Worm (Caenorhabditis elegans) whole organism, young adult: ENCODE results near the gene pgl-2.

Source experiments
- F33H1.4 ChIP-seq: fragments of 200-800 bp; sonication (Bioruptor generic); IDR thresholded peaks from 2 replicates; pipeline ENCODE4 v1.3.6; 2022; ENCODE audit warnings: missing genetic modification reagents, missing genetic modification characterization, missing compliant biosample characterization
- nfyb-1 ChIP-seq: fragments of 200-800 bp; sonication (Bioruptor generic); IDR thresholded peaks from 2 replicates; pipeline ENCODE4 v1.3.6; 2022; ENCODE audit warnings: missing genetic modification reagents, missing genetic modification characterization, missing compliant biosample characterization
- snpc-1.1 ChIP-seq: sonication (generic microtip); optimal IDR thresholded peaks from 2 replicates; lab custom pipeline; 2017; ENCODE audit warnings: missing genetic modification characterization, mild to moderate bottlenecking, missing compliant biosample characterization, antibody characterized with exemption, moderate library complexity, missing genotype, missing genetic modification reagents; ENCODE audit not compliant: insufficient read depth

DNA sequence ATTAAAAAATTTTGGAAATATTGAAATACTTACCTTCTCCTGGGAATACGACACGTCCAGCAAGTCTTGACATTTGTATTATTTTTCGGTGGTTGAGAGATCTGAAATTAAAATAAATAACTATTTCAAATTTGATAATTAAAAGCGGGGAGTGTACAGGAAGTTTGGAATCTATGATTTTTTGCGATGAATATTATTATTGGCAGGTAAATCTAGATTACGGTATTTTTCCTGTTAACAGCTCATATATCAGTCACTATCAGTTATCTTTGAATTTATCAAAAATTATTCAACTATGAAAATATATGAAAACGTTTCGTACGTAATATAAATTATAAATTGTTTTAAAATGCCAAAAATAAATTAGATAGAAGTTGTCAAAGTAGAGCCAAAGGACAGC lies 40.8 kb upstream of the pgl-2 start, which contains the start of gene B0303.14:
- TF ChIP-seq F33H1.4 (GFP tag; lab: Robert Waterston, UW) (no peak), snpc-1.1 (no peak), nfyb-1 (no peak)
